Worm (Caenorhabditis elegans): ENCODE results near the gene kin-29.

DNA sequence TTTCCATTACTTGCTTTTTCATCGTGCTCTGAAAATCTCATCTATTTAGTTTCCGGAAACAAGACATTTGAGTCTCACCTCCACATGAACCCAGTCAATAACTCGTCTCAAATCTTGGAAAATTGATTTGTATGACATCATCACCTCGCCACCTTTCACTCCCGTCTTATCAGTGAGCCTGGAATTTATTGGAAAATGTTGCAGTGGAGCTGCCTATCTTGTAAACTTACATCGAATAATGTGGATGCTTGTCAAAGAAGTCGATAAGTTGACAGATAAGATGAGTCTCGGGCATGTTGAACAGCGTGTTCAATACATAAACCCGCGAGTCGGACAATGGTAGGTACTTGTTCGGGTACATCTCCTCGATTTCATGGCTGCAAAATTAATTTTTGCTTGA lies 15.5 kb downstream of the kin-29 start:
- no peak for TF ChIP-seq unc-62 (GFP tag; optimal IDR thresholded peaks at IDR 0.05)
- no peak for TF ChIP-seq sem-4 (tag; optimal IDR thresholded peaks at IDR 0.05)
- no peak for TF ChIP-seq nhr-6 (tag; optimal IDR thresholded peaks at IDR 0.05)
- no peak for TF ChIP-seq nhr-12 (tag; optimal IDR thresholded peaks at IDR 0.05)
- no peak for TF ChIP-seq ZK546.5 (tag; optimal IDR thresholded peaks at IDR 0.05)
- TF ChIP-seq nhr-10 (tag; optimal IDR thresholded peaks at IDR 0.05), result no peak
- TF ChIP-seq ztf-4 (tag; optimal IDR thresholded peaks at IDR 0.05), result no peak
- TF ChIP-seq egl-27 (tag; optimal IDR thresholded peaks at IDR 0.05), result no peak
- TF ChIP-seq ztf-11 (tag; optimal IDR thresholded peaks at IDR 0.05), result no peak

Measured in whole organism, L2 larva.